Worm (Caenorhabditis elegans) whole organism, midembryonic: Measurements from ENCODE around the gene C54E4.1.

Source experiments
- T22C8.4 ChIP-seq: fragments of 200-800 bp; sonication (Bioruptor generic); IDR thresholded peaks from 2 replicates; pipeline ENCODE4 v1.3.6; 2022; ENCODE audit warnings: missing genetic modification characterization, missing compliant biosample characterization
- cog-1 ChIP-seq: sonication (generic microtip); optimal IDR thresholded peaks from 2 replicates; lab custom pipeline; 2016; ENCODE audit warnings: missing genetic modification characterization, missing compliant biosample characterization
- flt-1 ChIP-seq: fragments of 200-800 bp; sonication (Bioruptor generic); IDR thresholded peaks from 2 replicates; pipeline ENCODE4 v1.3.6; 2022; ENCODE audit warnings: missing genetic modification characterization, missing compliant biosample characterization
- klf-2 ChIP-seq: fragments of 200-800 bp; sonication (Bioruptor generic); conservative IDR thresholded peaks from 2 replicates; pipeline ENCODE4 v1.3.6; 2022; ENCODE audit warnings: missing genetic modification reagents, missing genetic modification characterization, missing compliant biosample characterization
- med-1 ChIP-seq: sonication (generic microtip); optimal IDR thresholded peaks from 2 replicates; lab custom pipeline; 2017; ENCODE audit warnings: missing genetic modification characterization, mild to moderate bottlenecking, missing compliant biosample characterization, antibody characterized with exemption, missing genetic modification reagents; ENCODE audit not compliant: insufficient read depth
- ref-1 ChIP-seq: fragments of 200-800 bp; sonication (Bioruptor generic); conservative IDR thresholded peaks from 2 replicates; pipeline ENCODE4 v1.3.6; 2022; ENCODE audit warnings: missing genetic modification reagents, missing genetic modification characterization, missing compliant biosample characterization
- tab-1 ChIP-seq: fragments of 200-800 bp; sonication (Bioruptor generic); IDR thresholded peaks from 2 replicates; pipeline ENCODE4 v1.3.6; 2022; ENCODE audit warnings: missing genetic modification characterization, missing compliant biosample characterization
- ztf-23 ChIP-seq: fragments of 200-800 bp; sonication (Bioruptor generic); IDR thresholded peaks from 2 replicates; pipeline ENCODE4 v1.3.6; 2022; ENCODE audit warnings: missing genetic modification reagents, missing genetic modification characterization, missing compliant biosample characterization
- ztf-29 ChIP-seq: fragments of 200-800 bp; sonication (Bioruptor generic); IDR thresholded peaks from 2 replicates; pipeline ENCODE4 v1.3.6; 2022; ENCODE audit warnings: missing genetic modification reagents, missing genetic modification characterization, missing compliant biosample characterization

ce11 chrIV:2168514-2168913 lies 6.9 kb upstream of the C54E4.1 start, which contains the start of gene C54E4.4:
- no peak for TF ChIP-seq ztf-23 (GFP tag; lab: Robert Waterston, UW)
- no peak for TF ChIP-seq tab-1
- TF ChIP-seq ztf-29 (GFP tag; lab: Robert Waterston, UW), result no peak
- no peak for TF ChIP-seq klf-2 (GFP tag; lab: Robert Waterston, UW)
- TF ChIP-seq flt-1 (GFP tag; lab: Robert Waterston, UW), result no peak
- no peak for TF ChIP-seq med-1 (GFP tag; lab: Kevin White, UChicago)
- TF ChIP-seq cog-1, result no peak
- TF ChIP-seq T22C8.4 (GFP tag; lab: Robert Waterston, UW), result no peak
- no peak for TF ChIP-seq ref-1
